Fruit fly (Drosophila melanogaster): ENCODE measurements around the gene CG32176.

DNA sequence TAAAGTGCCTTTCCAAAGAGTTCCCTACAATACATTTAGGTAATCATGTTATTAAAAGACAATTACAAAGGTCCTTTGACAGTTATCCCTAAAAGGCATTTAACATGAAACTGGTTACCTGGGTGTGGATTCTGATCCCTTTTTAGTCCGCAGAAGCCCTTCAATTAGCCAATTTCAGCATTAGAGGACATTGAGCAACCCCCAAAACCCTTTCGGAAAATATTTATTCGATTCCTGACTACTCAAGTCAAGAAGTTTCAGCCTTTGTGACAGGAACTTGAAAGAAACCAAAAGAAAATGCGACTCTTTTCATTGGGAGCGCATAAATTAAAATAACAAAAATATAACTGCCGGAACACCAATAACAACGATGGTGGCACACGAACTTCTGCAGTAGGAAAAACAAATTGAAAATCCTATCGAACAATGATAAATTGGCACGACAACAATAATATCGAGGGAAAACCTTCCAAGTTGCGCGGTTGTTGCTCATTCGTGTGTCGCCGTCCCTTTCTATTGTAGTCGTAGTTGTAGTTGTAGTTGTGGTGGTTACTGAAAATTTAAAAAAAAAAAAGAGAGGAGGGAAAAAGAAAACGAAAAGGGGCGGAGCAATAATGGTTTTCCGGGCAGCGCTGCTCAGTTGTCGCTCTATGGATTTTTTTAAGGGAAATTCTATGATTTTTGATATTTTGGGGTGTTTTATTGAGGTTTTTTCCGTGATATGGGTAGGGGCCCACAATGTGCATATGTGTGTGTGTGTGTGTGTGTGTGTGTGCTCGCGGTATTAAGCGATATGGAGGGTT, 12.2 kb downstream of the CG32176 start:
- TF ChIP-seq h (GFP tag; optimal IDR thresholded peaks at IDR 0.05) (no peak), Abd-B (GFP tag; optimal IDR thresholded peaks at IDR 0.05) (no peak), dl (GFP tag; optimal IDR thresholded peaks at IDR 0.05; ENCODE audit: insufficient read depth in 1 of 2, partially characterized antibody in 2 of 2) (no peak), psq (GFP tag; optimal IDR thresholded peaks at IDR 0.05) (no peak), Myc (optimal IDR thresholded peaks at IDR 0.05) (no peak), Sp1 (GFP tag; optimal IDR thresholded peaks at IDR 0.05) (no peak), br (GFP tag; optimal IDR thresholded peaks at IDR 0.05) (no peak), lola (GFP tag; optimal IDR thresholded peaks at IDR 0.05) (no peak)

All from whole organism, wandering third instar larva.